Worm (Caenorhabditis elegans) whole organism, L4 larva: Measurements from ENCODE around the gene smgl-2.

Experiments
- F10B5.3 ChIP-seq: sonication (generic microtip); optimal IDR thresholded peaks from 2 replicates; lab custom pipeline; 2016; ENCODE audit warnings: mild to moderate bottlenecking, missing genetic modification characterization, missing compliant biosample characterization
- F44E2.7 ChIP-seq: fragments of 200-800 bp; sonication (Bioruptor generic); IDR thresholded peaks from 2 replicates; pipeline ENCODE4 v2.1.2; 2022; ENCODE audit warnings: missing genetic modification characterization, missing compliant biosample characterization
- F49E8.2 ChIP-seq: sonication (generic microtip); optimal IDR thresholded peaks from 2 replicates; lab custom pipeline; 2016; ENCODE audit warnings: missing compliant biosample characterization, mild to moderate bottlenecking, missing genetic modification characterization, borderline replicate concordance
- R02D3.7 ChIP-seq: fragments of 150-350 bp; sonication (generic microtip); optimal IDR thresholded peaks from 3 replicates; lab custom pipeline; 2014; ENCODE audit warnings: missing biosample characterization, missing genetic modification characterization
- T20F7.1 ChIP-seq: fragments of 200-800 bp; sonication (Bioruptor generic); optimal IDR thresholded peaks from 2 replicates; lab custom pipeline; 2018; ENCODE audit warnings: mild to moderate bottlenecking, missing genetic modification characterization, missing compliant biosample characterization
- T26A8.4 ChIP-seq: fragments of 200-800 bp; sonication (Bioruptor generic); IDR thresholded peaks from 2 replicates; pipeline ENCODE4 v1.3.6; 2022; ENCODE audit warnings: missing genetic modification characterization, missing compliant biosample characterization
- Y105C5A.15 ChIP-seq: fragments of 200-800 bp; sonication (Bioruptor generic); IDR thresholded peaks from 2 replicates; pipeline ENCODE4 v1.3.6; 2022; ENCODE audit warnings: missing genetic modification characterization, missing compliant biosample characterization
- aha-1 ChIP-seq: fragments of 150-350 bp; peaks from one replicate; lab custom pipeline; 2014; ENCODE audit warnings: missing biosample characterization, missing genetic modification characterization
- ama-1 ChIP-seq: fragments of 150-350 bp; optimal IDR thresholded peaks from 2 replicates; lab custom pipeline; 2014; ENCODE audit warnings: inconsistent platforms, mixed read lengths
- ceh-32 ChIP-seq: sonication (generic microtip); optimal IDR thresholded peaks from 2 replicates; lab custom pipeline; 2016; ENCODE audit warnings: mild to moderate bottlenecking, missing genetic modification characterization, missing compliant biosample characterization; ENCODE audit not compliant: poor library complexity
- ceh-62 ChIP-seq: sonication (generic microtip); optimal IDR thresholded peaks from 2 replicates; lab custom pipeline; 2017; ENCODE audit warnings: missing biosample characterization, missing genetic modification characterization
- ces-1 ChIP-seq: fragments of 150-350 bp; sonication (generic microtip); optimal IDR thresholded peaks from 4 replicates; lab custom pipeline; 2014; ENCODE audit warnings: missing biosample characterization, missing genetic modification reagents, missing genetic modification characterization
- daf-19 ChIP-seq: fragments of 200-800 bp; sonication (Bioruptor generic); conservative IDR thresholded peaks from 2 replicates; pipeline ENCODE4 v1.3.6; 2022; ENCODE audit warnings: missing genetic modification characterization, missing compliant biosample characterization
- egl-27 ChIP-seq: sonication (generic microtip); optimal IDR thresholded peaks from 3 replicates; lab custom pipeline; 2017; ENCODE audit warnings: missing biosample characterization, missing genetic modification reagents, missing genetic modification characterization
- hlh-11 ChIP-seq: fragments of 200-800 bp; sonication (Bioruptor generic); optimal IDR thresholded peaks from 2 replicates; lab custom pipeline; 2018; ENCODE audit warnings: mild to moderate bottlenecking, missing genetic modification characterization, missing compliant biosample characterization
- lim-7 ChIP-seq: fragments of 200-800 bp; sonication (Bioruptor generic); IDR thresholded peaks from 2 replicates; pipeline ENCODE4 v1.3.6; 2022; ENCODE audit warnings: missing genetic modification characterization, missing compliant biosample characterization
- lin-15B ChIP-seq: fragments of 150-350 bp; sonication (generic microtip); optimal IDR thresholded peaks from 3 replicates; lab custom pipeline; 2014; ENCODE audit warnings: missing biosample characterization, missing genetic modification characterization
- mdl-1 ChIP-seq, 2 experiments: fragments of 150-350 bp in 1 of 2; sonication (generic microtip) in 1 of 2; optimal IDR thresholded peaks; 2 replicates each; lab custom pipeline; 2014 to 2017; ENCODE audit warnings: missing biosample characterization in 2 of 2, missing genetic modification characterization in 2 of 2
- mxl-2 ChIP-seq: fragments of 200-800 bp; sonication (Bioruptor generic); conservative IDR thresholded peaks from 2 replicates; pipeline ENCODE4 v1.3.6; 2022; ENCODE audit warnings: missing genetic modification reagents, missing genetic modification characterization, missing compliant biosample characterization
- nhr-10 ChIP-seq: fragments of 150-350 bp; optimal IDR thresholded peaks from 2 replicates; lab custom pipeline; 2014; ENCODE audit warnings: missing biosample characterization, missing genetic modification characterization
- nhr-11 ChIP-seq: fragments of 150-350 bp; optimal IDR thresholded peaks from 2 replicates; lab custom pipeline; 2014; ENCODE audit warnings: missing biosample characterization, missing genetic modification characterization
- nhr-237 ChIP-seq: sonication (generic microtip); optimal IDR thresholded peaks from 2 replicates; lab custom pipeline; 2017; ENCODE audit warnings: missing biosample characterization, missing genetic modification characterization
- nhr-25 ChIP-seq: sonication (generic microtip); optimal IDR thresholded peaks from 2 replicates; lab custom pipeline; 2017; ENCODE audit warnings: missing genetic modification characterization, mild to moderate bottlenecking, missing compliant biosample characterization, antibody characterized with exemption, moderate library complexity, borderline replicate concordance; ENCODE audit not compliant: insufficient read depth
- nhr-41 ChIP-seq: fragments of 200-800 bp; sonication (Bioruptor generic); IDR thresholded peaks from 2 replicates; pipeline ENCODE4 v1.3.6; 2022; ENCODE audit warnings: missing genetic modification reagents, missing genetic modification characterization, missing compliant biosample characterization
- nhr-42 ChIP-seq: fragments of 200-800 bp; sonication (Bioruptor generic); IDR thresholded peaks from 2 replicates; pipeline ENCODE4 v1.3.6; 2022; ENCODE audit warnings: missing genetic modification characterization, missing compliant biosample characterization
- nhr-77 ChIP-seq: fragments of 150-350 bp; optimal IDR thresholded peaks from 2 replicates; lab custom pipeline; 2014; ENCODE audit warnings: missing biosample characterization, missing genetic modification characterization
- pha-4 ChIP-seq, 2 experiments: fragments of 150-350 bp in 1 of 2; fragments of 200-800 bp in 1 of 2; sonication (Bioruptor generic) in 1 of 2; IDR thresholded peaks in 1 of 2; optimal IDR thresholded peaks in 1 of 2; 2 replicates each; pipeline versions ENCODE4 v1.3.6 to Lab custom; 2014 to 2022; ENCODE audit warnings: missing genetic modification characterization in 2 of 2, missing genetic modification reagents in 2 of 2, missing biosample characterization in 1 of 2, missing compliant biosample characterization in 1 of 2
- php-3 ChIP-seq: fragments of 200-800 bp; sonication (Bioruptor generic); IDR thresholded peaks from 2 replicates; pipeline ENCODE4 v1.3.6; 2022; ENCODE audit warnings: missing genetic modification reagents, missing genetic modification characterization, missing compliant biosample characterization
- saeg-2 ChIP-seq: fragments of 200-800 bp; sonication (Bioruptor generic); IDR thresholded peaks from 2 replicates; pipeline ENCODE4 v1.3.6; 2022; ENCODE audit warnings: missing genetic modification reagents, missing genetic modification characterization, missing compliant biosample characterization
- set-16 ChIP-seq: fragments of 200-800 bp; sonication (Bioruptor generic); IDR thresholded peaks from 2 replicates; pipeline ENCODE4 v1.3.6; 2022; ENCODE audit warnings: missing genetic modification reagents, missing genetic modification characterization, missing compliant biosample characterization
- unc-130 ChIP-seq: sonication (generic microtip); optimal IDR thresholded peaks from 2 replicates; lab custom pipeline; 2016; ENCODE audit warnings: missing genetic modification reagents, missing genetic modification characterization, missing compliant biosample characterization
- vab-7 ChIP-seq: fragments of 200-800 bp; sonication (Bioruptor generic); IDR thresholded peaks from 2 replicates; pipeline ENCODE4 v1.3.6; 2022; ENCODE audit warnings: missing genetic modification reagents, missing genetic modification characterization, missing compliant biosample characterization
- zag-1 ChIP-seq: fragments of 150-350 bp; optimal IDR thresholded peaks from 2 replicates; lab custom pipeline; 2014; ENCODE audit warnings: missing biosample characterization, missing genetic modification characterization
- zfp-3 ChIP-seq: fragments of 200-800 bp; sonication (Bioruptor generic); conservative IDR thresholded peaks from 2 replicates; pipeline ENCODE4 v1.3.6; 2022; ENCODE audit warnings: missing genetic modification reagents, missing genetic modification characterization, missing compliant biosample characterization

Gene smgl-2

DNA sequence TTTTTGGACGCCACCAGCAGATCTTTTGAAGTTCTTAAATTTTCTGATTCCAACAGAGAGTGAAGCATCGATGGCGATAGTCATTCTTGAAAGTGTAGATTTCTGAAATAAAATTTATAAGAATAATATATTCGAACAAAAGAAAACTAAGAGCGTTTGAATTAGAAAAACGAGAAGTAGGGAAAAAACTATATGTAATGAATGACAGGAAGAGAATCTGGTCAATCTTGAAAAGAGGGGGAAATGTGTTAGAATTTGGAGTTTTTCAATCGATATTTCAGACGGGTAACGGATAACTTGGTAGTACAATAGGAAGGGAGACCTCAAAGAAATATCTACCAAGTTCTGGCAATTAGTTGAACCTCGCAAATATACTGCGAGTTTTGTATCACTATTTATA is 25.4 kb upstream of the smgl-2 start, which contains the start of gene Y37E11AL.9:
Gene Y37E11AL.9, minus strand, starts transcription at position 101 of the 400 bp plus-strand sequence.
- no peak for TF ChIP-seq nhr-10 (tag; lab: Kevin White, UChicago)
- TF ChIP-seq daf-19 (GFP tag; lab: Robert Waterston, UW): no peak
- no peak for TF ChIP-seq mdl-1 (tag; optimal IDR thresholded peaks at IDR 0.05; lab: Kevin White, UChicago)
- no peak for TF ChIP-seq T26A8.4 (GFP tag; lab: Robert Waterston, UW)
- no peak for TF ChIP-seq ceh-32
- TF ChIP-seq saeg-2: no peak
- TF ChIP-seq, all 104 proteins: peak for 0

DNA sequence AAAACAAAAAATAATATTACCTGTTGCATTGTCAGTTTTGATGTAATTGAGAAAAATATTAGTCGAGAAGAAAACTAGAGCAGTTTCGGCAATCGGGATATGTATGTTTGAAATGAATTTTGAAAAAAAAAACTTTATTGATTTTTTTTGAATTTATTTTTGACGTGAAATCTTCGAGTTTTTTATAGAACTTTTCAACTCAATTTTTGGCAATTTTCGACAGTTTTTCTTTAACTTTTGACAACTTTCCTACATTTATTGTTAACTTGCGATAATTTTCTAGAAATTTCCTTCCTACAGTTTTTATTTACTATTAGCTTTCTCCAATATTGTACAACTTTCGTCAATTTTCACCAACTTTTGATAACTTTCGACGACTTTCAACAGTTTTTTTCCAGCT is 24.1 kb upstream of the smgl-2 start, which contains the start of gene Y37E11AL.12:
Gene Y37E11AL.12, minus strand, starts transcription at position 101 of the 400 bp plus-strand sequence.
- TF ChIP-seq aha-1: no peak
- TF ChIP-seq nhr-11: no peak
- TF ChIP-seq set-16 (GFP tag; lab: Robert Waterston, UW): no peak
- no peak for TF ChIP-seq ceh-62
- no peak for TF ChIP-seq mdl-1 (tag; optimal IDR thresholded peaks at IDR 0.05; lab: Kevin White, UChicago)
- no peak for TF ChIP-seq vab-7 (GFP tag; lab: Robert Waterston, UW)
- TF ChIP-seq mxl-2 (GFP tag; lab: Robert Waterston, UW): no peak
- TF ChIP-seq nhr-41 (GFP tag; lab: Robert Waterston, UW): no peak
- no peak for TF ChIP-seq Y105C5A.15 (GFP tag; lab: Robert Waterston, UW)
- TF ChIP-seq ces-1: no peak
- no peak for TF ChIP-seq nhr-77 (tag; lab: Kevin White, UChicago)
- no peak for TF ChIP-seq egl-27 (tag; lab: Kevin White, UChicago)
- no peak for TF ChIP-seq pha-4 (GFP tag; IDR thresholded peaks at IDR 0.05; lab: Robert Waterston, UW)
- no peak for TF ChIP-seq pha-4 (tag; optimal IDR thresholded peaks at IDR 0.05; lab: Kevin White, UChicago)
- TF ChIP-seq php-3 (GFP tag; lab: Robert Waterston, UW): no peak
- no peak for TF ChIP-seq lim-7 (GFP tag; lab: Robert Waterston, UW)
- TF ChIP-seq T26A8.4 (GFP tag; lab: Robert Waterston, UW): no peak
- no peak for TF ChIP-seq F10B5.3 (tag; lab: Kevin White, UChicago)

- TF ChIP-seq aha-1 (peak; percentile 34), nhr-42 (no peak)
Measured at ce11 chrIV:3709200-3709599, 16.8 kb upstream of the smgl-2 start, which contains the start of gene Y37E11AL.1. TSS of gene Y37E11AL.1 (plus strand) at chrIV:3709500.

DNA sequence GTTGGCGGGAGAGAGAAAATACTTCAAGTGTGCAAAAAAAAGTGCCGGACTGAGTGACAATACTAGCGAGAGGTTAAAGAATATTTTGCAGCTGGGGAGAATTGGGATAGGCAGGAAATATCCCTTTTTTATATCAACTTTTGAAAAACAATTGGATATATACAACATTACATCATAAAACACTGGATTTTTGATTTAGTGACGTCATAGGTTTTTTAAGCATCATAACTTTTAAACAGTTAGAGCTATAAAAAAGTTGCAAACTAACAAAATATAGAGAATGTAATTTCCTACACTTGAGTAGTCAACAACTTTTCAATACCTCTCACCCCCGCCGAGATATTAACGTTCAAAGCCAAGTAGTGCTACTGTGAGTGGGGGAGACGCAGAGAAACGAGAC is 15.2 kb upstream of the smgl-2 start:
- TF ChIP-seq F49E8.2 (tag; lab: Kevin White, UChicago): no peak
- TF ChIP-seq zfp-3: no peak
- TF ChIP-seq zag-1: no peak
- no peak for TF ChIP-seq ama-1 (lab: Kevin White, UChicago)
- no peak for TF ChIP-seq nhr-10 (tag; lab: Kevin White, UChicago)

DNA sequence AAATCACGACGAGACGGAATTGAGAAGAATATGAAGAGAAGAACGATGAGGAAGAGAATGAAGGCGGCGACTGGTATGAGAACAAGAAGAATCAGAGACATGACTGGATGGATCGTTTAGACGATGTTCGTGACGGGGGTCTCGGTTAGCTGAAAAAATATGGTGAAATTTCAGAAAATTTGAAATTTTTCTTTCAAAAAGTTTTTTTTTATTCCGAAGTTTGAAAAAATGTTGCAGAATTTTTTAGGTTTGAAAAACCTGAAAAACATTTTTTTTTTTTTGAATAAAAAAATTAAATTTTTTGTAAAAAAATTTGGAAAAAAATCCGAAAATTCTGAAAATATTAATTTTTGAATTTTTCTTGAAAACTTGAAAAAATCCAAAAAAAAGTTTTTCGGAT is 6.9 kb upstream of the smgl-2 start, which contains the start of gene Y37E11AM.3:
Gene Y37E11AM.3, minus strand, starts transcription at position 101 of the 400 bp plus-strand sequence.
- no peak for TF ChIP-seq mxl-2 (GFP tag; lab: Robert Waterston, UW)
- no peak for TF ChIP-seq unc-130 (GFP tag; lab: Kevin White, UChicago)
- TF ChIP-seq R02D3.7 (tag; lab: Kevin White, UChicago): no peak
- TF ChIP-seq aha-1: no peak
- TF ChIP-seq nhr-237 (tag; lab: Kevin White, UChicago): no peak
- TF ChIP-seq hlh-11 (tag; lab: Kevin White, UChicago): no peak
- TF ChIP-seq nhr-41 (GFP tag; lab: Robert Waterston, UW): no peak
- TF ChIP-seq lin-15B: no peak
- TF ChIP-seq T20F7.1 (GFP tag; lab: Kevin White, UChicago): no peak
- no peak for TF ChIP-seq F44E2.7
- TF ChIP-seq nhr-25: no peak
